Worm (Caenorhabditis elegans): ENCODE data around the gene gsp-1.

Gene gsp-1

ce11 chrV:10702249-10702648 lies 20.0 kb downstream of the gsp-1 start, which contains the start of gene pph-1:
TSS of gene pph-1 (plus strand) at chrV:10702549.
- TF ChIP-seq blmp-1 (tag; optimal IDR thresholded peaks at IDR 0.05) (no peak), ham-2 (GFP tag; optimal IDR thresholded peaks at IDR 0.05) (no peak), bed-3 (GFP tag; optimal IDR thresholded peaks at IDR 0.05) (no peak), tbx-8 (GFP tag; optimal IDR thresholded peaks at IDR 0.05) (no peak), unc-62 (GFP tag; optimal IDR thresholded peaks at IDR 0.05) (no peak), nhr-2 (tag; optimal IDR thresholded peaks at IDR 0.05) (no peak)

- TF ChIP-seq M03D4.4 (tag; optimal IDR thresholded peaks at IDR 0.05) (no peak), ces-1 (GFP tag; optimal IDR thresholded peaks at IDR 0.05) (no peak), zip-8 (tag; optimal IDR thresholded peaks at IDR 0.05) (no peak), mab-5 (tag; optimal IDR thresholded peaks at IDR 0.05) (no peak), ceh-39 (tag; optimal IDR thresholded peaks at IDR 0.05) (no peak), unc-62 (GFP tag; optimal IDR thresholded peaks at IDR 0.05) (no peak), lin-32 (GFP tag; optimal IDR thresholded peaks at IDR 0.05) (no peak), sem-2 (GFP tag; optimal IDR thresholded peaks at IDR 0.05) (no peak), ham-2 (GFP tag; optimal IDR thresholded peaks at IDR 0.05) (no peak), blmp-1 (tag; optimal IDR thresholded peaks at IDR 0.05) (no peak)
Measured at ce11 chrV:10702910-10703309, 20.7 kb downstream of the gsp-1 start.

- no peak for TF ChIP-seq nhr-237 (tag; optimal IDR thresholded peaks at IDR 0.05)
- no peak for TF ChIP-seq nhr-28 (tag; optimal IDR thresholded peaks at IDR 0.05)
Measured at ce11 chrV:10708346-10708745, 26.1 kb downstream of the gsp-1 start.

ce11 chrV:10709385-10709784 lies 27.2 kb downstream of the gsp-1 start:
- no peak for TF ChIP-seq ceh-39 (tag; optimal IDR thresholded peaks at IDR 0.05)
- TF ChIP-seq lsy-2 (tag; optimal IDR thresholded peaks at IDR 0.05): no peak
- TF ChIP-seq unc-120 (tag; optimal IDR thresholded peaks at IDR 0.05; ENCODE audit: poor library complexity, severe bottlenecking): no peak
- TF ChIP-seq nhr-28 (tag; optimal IDR thresholded peaks at IDR 0.05): no peak
- TF ChIP-seq zip-8 (tag; optimal IDR thresholded peaks at IDR 0.05): no peak
- no peak for TF ChIP-seq blmp-1 (tag; optimal IDR thresholded peaks at IDR 0.05)
- TF ChIP-seq snpc-4 (tag; optimal IDR thresholded peaks at IDR 0.05): no peak
- no peak for TF ChIP-seq bed-3 (GFP tag; optimal IDR thresholded peaks at IDR 0.05)
- TF ChIP-seq hlh-1 (tag; optimal IDR thresholded peaks at IDR 0.05): no peak
- TF ChIP-seq sptf-1 (tag; optimal IDR thresholded peaks at IDR 0.05): no peak
- TF ChIP-seq lin-13 (tag; optimal IDR thresholded peaks at IDR 0.05): no peak
- TF ChIP-seq nhr-237 (tag; optimal IDR thresholded peaks at IDR 0.05): no peak
- TF ChIP-seq unc-62 (GFP tag; optimal IDR thresholded peaks at IDR 0.05): no peak
- TF ChIP-seq sem-2 (GFP tag; optimal IDR thresholded peaks at IDR 0.05): no peak
- TF ChIP-seq mab-5 (tag; optimal IDR thresholded peaks at IDR 0.05): no peak
- TF ChIP-seq nhr-76 (tag; optimal IDR thresholded peaks at IDR 0.05): no peak
- no peak for TF ChIP-seq flh-1 (GFP tag; optimal IDR thresholded peaks at IDR 0.05)
- TF ChIP-seq M03D4.4 (tag; optimal IDR thresholded peaks at IDR 0.05): no peak
- no peak for TF ChIP-seq mep-1 (tag; optimal IDR thresholded peaks at IDR 0.05)

- TF ChIP-seq flh-1 (GFP tag; optimal IDR thresholded peaks at IDR 0.05): no peak
- TF ChIP-seq lin-32 (GFP tag; optimal IDR thresholded peaks at IDR 0.05): no peak
- TF ChIP-seq pha-4 (tag; optimal IDR thresholded peaks at IDR 0.05): no peak
Measured at ce11 chrV:10711004-10711403, 28.8 kb downstream of the gsp-1 start.

ce11 chrV:10711829-10712607 lies 29.8 kb downstream of the gsp-1 start:
- TF ChIP-seq bed-3 (GFP tag; optimal IDR thresholded peaks at IDR 0.05): no peak
- no peak for TF ChIP-seq elt-3 (tag; optimal IDR thresholded peaks at IDR 0.05)
- peak; percentile 16 for TF ChIP-seq unc-120 (tag; optimal IDR thresholded peaks at IDR 0.05; ENCODE audit: poor library complexity, severe bottlenecking)
- TF ChIP-seq drap-1 (GFP tag; optimal IDR thresholded peaks at IDR 0.05): no peak
- TF ChIP-seq cnd-1 (tag; optimal IDR thresholded peaks at IDR 0.05): no peak
- TF ChIP-seq zip-8 (tag; optimal IDR thresholded peaks at IDR 0.05): no peak
- no peak for TF ChIP-seq elt-1 (tag; optimal IDR thresholded peaks at IDR 0.05; ENCODE audit: borderline replicate concordance, insufficient read depth)
- TF ChIP-seq mls-2 (tag; optimal IDR thresholded peaks at IDR 0.05): no peak
- TF ChIP-seq snpc-4 (tag; optimal IDR thresholded peaks at IDR 0.05): no peak

Measured in whole organism, mixed stage, embryonic.